Worm (Caenorhabditis elegans): ENCODE results near the gene gst-8.

- no peak for TF ChIP-seq unc-62 (GFP tag; optimal IDR thresholded peaks at IDR 0.05)
- no peak for TF ChIP-seq nhr-237 (tag; optimal IDR thresholded peaks at IDR 0.05)
- TF ChIP-seq ztf-11 (tag; optimal IDR thresholded peaks at IDR 0.05) = no peak
- no peak for TF ChIP-seq cnd-1 (tag; optimal IDR thresholded peaks at IDR 0.05)
- no peak for TF ChIP-seq lin-13 (tag; optimal IDR thresholded peaks at IDR 0.05)
- no peak for TF ChIP-seq snpc-4 (tag; optimal IDR thresholded peaks at IDR 0.05)
- TF ChIP-seq sptf-1 (tag; optimal IDR thresholded peaks at IDR 0.05) = no peak
- no peak for TF ChIP-seq elt-1 (tag; optimal IDR thresholded peaks at IDR 0.05; ENCODE audit: borderline replicate concordance, insufficient read depth)
- no peak for TF ChIP-seq mab-5 (tag; optimal IDR thresholded peaks at IDR 0.05)
- no peak for TF ChIP-seq nhr-12 (tag; optimal IDR thresholded peaks at IDR 0.05)
- TF ChIP-seq lsy-2 (tag; optimal IDR thresholded peaks at IDR 0.05) = no peak
- TF ChIP-seq drap-1 (GFP tag; optimal IDR thresholded peaks at IDR 0.05) = no peak
Measured at ce11 chrII:4884403-4884802, 891 bp downstream of the gst-8 start.
